Worm (Caenorhabditis elegans): Measurements from ENCODE around the gene ZK546.5.

DNA sequence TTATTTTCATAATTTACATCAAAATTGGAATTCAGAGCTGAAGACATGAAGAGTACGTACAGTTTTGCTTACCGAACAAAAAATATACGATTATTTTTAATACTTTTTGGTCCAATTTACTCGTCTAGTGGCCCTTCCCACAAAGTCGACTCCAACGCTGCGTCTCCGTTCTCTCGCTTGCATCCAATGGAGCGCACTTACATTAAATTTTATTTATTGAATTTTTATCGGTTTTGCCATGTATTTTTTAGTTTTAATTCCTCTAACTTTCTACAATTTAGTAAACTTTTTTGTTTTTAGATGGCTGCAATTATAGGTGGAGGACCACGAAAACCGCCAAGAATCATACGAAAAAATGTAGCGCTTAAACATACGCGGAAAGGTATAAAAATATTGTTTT lies at the start of gene ZK546.5:
- no peak for TF ChIP-seq klf-2 (GFP tag; conservative IDR thresholded peaks at IDR 0.05)
- TF ChIP-seq ref-1 (GFP tag; conservative IDR thresholded peaks at IDR 0.05), result no peak
- TF ChIP-seq flt-1 (GFP tag; IDR thresholded peaks at IDR 0.05), result no peak
- no peak for TF ChIP-seq ztf-29 (GFP tag; IDR thresholded peaks at IDR 0.05)
- TF ChIP-seq T22C8.4 (GFP tag; IDR thresholded peaks at IDR 0.05), result no peak
